Worm (Caenorhabditis elegans) whole organism, L4/young adult: Measurements from ENCODE around the gene oma-2.

Experiments
- W03F9.2 ChIP-seq: fragments of 150-350 bp; optimal IDR thresholded peaks from 2 replicates; lab custom pipeline; 2014; ENCODE audit warnings: missing biosample characterization, missing genetic modification characterization
- dao-5 ChIP-seq: sonication (generic microtip); optimal IDR thresholded peaks from 2 replicates; lab custom pipeline; 2016; ENCODE audit warnings: missing genotype, missing genetic modification characterization, moderate library complexity, missing compliant biosample characterization
- him-1 ChIP-seq: sonication (generic microtip); optimal IDR thresholded peaks from 2 replicates; lab custom pipeline; 2016; ENCODE audit warnings: missing genotype, missing genetic modification reagents, missing genetic modification characterization, missing compliant biosample characterization

DNA sequence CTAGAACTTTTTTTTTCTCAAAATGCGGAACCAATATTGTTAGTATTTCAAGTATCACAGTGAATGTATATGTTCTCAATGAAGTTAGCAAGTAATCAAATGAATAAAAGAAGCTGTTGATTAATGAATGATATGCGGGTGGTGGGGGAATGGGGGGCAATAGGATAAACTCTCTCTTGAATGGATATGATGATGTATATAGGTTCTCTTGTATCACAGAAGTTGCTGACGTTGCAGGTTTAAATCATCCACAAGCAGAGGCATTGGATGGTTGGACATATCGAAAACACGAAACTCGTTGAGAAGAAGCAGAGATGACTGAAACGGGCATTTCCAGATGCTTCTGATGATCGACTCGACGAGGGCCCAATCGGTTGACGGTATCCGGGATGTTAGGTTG, 10.4 kb downstream of the oma-2 start:
- TF ChIP-seq dao-5 (tag; lab: Kevin White, UChicago) (no peak), him-1 (tag; lab: Kevin White, UChicago) (no peak), W03F9.2 (no peak)
